Fruit fly (Drosophila melanogaster) whole organism, embryonic: Measurements from ENCODE around the gene heph.

Experiments
- ATbp ChIP-seq: fragments of 200-800 bp; sonication (Bioruptor generic); optimal IDR thresholded peaks from 2 replicates; lab custom pipeline; 2017; ENCODE audit warnings: missing biosample characterization, mild to moderate bottlenecking, missing genetic modification characterization, missing genetic modification reagents
- CG12659 ChIP-seq: fragments of 200-800 bp; sonication (Bioruptor generic); optimal IDR thresholded peaks from 3 replicates; lab custom pipeline; 2017; ENCODE audit warnings: mild to moderate bottlenecking, missing biosample characterization, missing genetic modification reagents, missing genetic modification characterization
- CG12942 ChIP-seq: fragments of 200-800 bp; sonication (Bioruptor generic); optimal IDR thresholded peaks from 3 replicates; lab custom pipeline; 2016; ENCODE audit warnings: missing biosample characterization, missing genetic modification characterization
- CG17568 ChIP-seq: fragments of 200-800 bp; sonication (Bioruptor generic); optimal IDR thresholded peaks from 2 replicates; lab custom pipeline; 2018; ENCODE audit warnings: missing biosample characterization, mild to moderate bottlenecking, missing genetic modification characterization, moderate library complexity
- CG2202 ChIP-seq: fragments of 200-800 bp; sonication (Bioruptor generic); optimal IDR thresholded peaks from 2 replicates; lab custom pipeline; 2018; ENCODE audit warnings: missing biosample characterization, mild to moderate bottlenecking, missing genetic modification characterization
- CG32532 ChIP-seq: fragments of 200-800 bp; sonication (Bioruptor generic); IDR thresholded peaks from 2 replicates; pipeline ENCODE4 v1.3.6; 2022; ENCODE audit warnings: missing biosample characterization, missing genetic modification characterization
- CG33213 ChIP-seq: fragments of 200-800 bp; sonication (Bioruptor generic); optimal IDR thresholded peaks from 3 replicates; lab custom pipeline; 2016; ENCODE audit warnings: missing biosample characterization, missing genetic modification characterization
- CG42726 ChIP-seq: fragments of 200-800 bp; sonication (Bioruptor generic); IDR thresholded peaks from 2 replicates; pipeline ENCODE4 v1.3.6; 2022; ENCODE audit warnings: missing biosample characterization, missing genetic modification characterization; ENCODE audit not compliant: partially characterized antibody
- CG6175 ChIP-seq: fragments of 200-800 bp; sonication (Bioruptor generic); IDR thresholded peaks from 3 replicates; pipeline ENCODE4 v1.3.6; 2022; ENCODE audit warnings: missing biosample characterization, missing genetic modification characterization
- CG6791 ChIP-seq: fragments of 200-800 bp; sonication (Bioruptor generic); IDR thresholded peaks from 3 replicates; pipeline ENCODE4 v1.3.6; 2022; ENCODE audit warnings: missing biosample characterization, missing genetic modification characterization; ENCODE audit not compliant: partially characterized antibody
- CG6813 ChIP-seq: fragments of 200-800 bp; sonication (Bioruptor generic); optimal IDR thresholded peaks from 2 replicates; lab custom pipeline; 2017; ENCODE audit warnings: missing biosample characterization, missing genetic modification characterization, mild to moderate bottlenecking, moderate library complexity, missing genetic modification reagents
- CG7556 ChIP-seq: fragments of 200-800 bp; sonication (Bioruptor generic); optimal IDR thresholded peaks from 2 replicates; lab custom pipeline; 2017; ENCODE audit warnings: missing biosample characterization, mild to moderate bottlenecking, missing genetic modification characterization
- CG7987 ChIP-seq: fragments of 200-800 bp; sonication (Bioruptor generic); optimal IDR thresholded peaks from 2 replicates; lab custom pipeline; 2018; ENCODE audit warnings: missing biosample characterization, mild to moderate bottlenecking, missing genetic modification characterization, moderate library complexity
- CG8290 ChIP-seq, 3 experiments: fragments of 200-800 bp; sonication (Bioruptor generic); optimal IDR thresholded peaks; 2 replicates each; lab custom pipeline; 2016 to 2019; ENCODE audit warnings: missing biosample characterization in 3 of 3, missing genetic modification characterization in 3 of 3, mild to moderate bottlenecking in 2 of 3, moderate library complexity in 1 of 3
- CoRest ChIP-seq: fragments of 200-800 bp; sonication (Bioruptor generic); optimal IDR thresholded peaks from 3 replicates; lab custom pipeline; 2018; ENCODE audit warnings: missing biosample characterization, mild to moderate bottlenecking, missing genetic modification characterization, moderate library complexity
- D ChIP-seq, 2 experiments: fragments of 200-800 bp in 1 of 2; fragments of >200 bp in 1 of 2; sonication (Bioruptor generic) in 1 of 2; optimal IDR thresholded peaks; 2 replicates in 1 of 2; 3 replicates in 1 of 2; lab custom pipeline; 2017; ENCODE audit warnings: mild to moderate bottlenecking in 1 of 2, missing biosample characterization in 1 of 2, missing genetic modification characterization in 1 of 2, missing genetic modification reagents in 1 of 2
- D19B ChIP-seq: fragments of 200-800 bp; sonication (Bioruptor generic); optimal IDR thresholded peaks from 2 replicates; lab custom pipeline; 2017; ENCODE audit warnings: missing biosample characterization, mild to moderate bottlenecking, missing genetic modification characterization
- E2f1 ChIP-seq: fragments of 200-800 bp; sonication (Bioruptor generic); IDR thresholded peaks from 2 replicates; pipeline ENCODE4 v1.3.6; 2022; ENCODE audit warnings: missing biosample characterization, missing genetic modification characterization
- Elba2 ChIP-seq: fragments of 200-800 bp; sonication (Bioruptor generic); optimal IDR thresholded peaks from 3 replicates; lab custom pipeline; 2016; ENCODE audit warnings: missing biosample characterization, missing genetic modification characterization
- Gsc ChIP-seq: fragments of 200-800 bp; sonication (Bioruptor generic); IDR thresholded peaks from 2 replicates; pipeline ENCODE4 v1.3.6; 2022; ENCODE audit warnings: missing biosample characterization, missing genetic modification characterization
- Hr3 ChIP-seq: fragments of 200-800 bp; sonication (Bioruptor generic); optimal IDR thresholded peaks from 3 replicates; lab custom pipeline; 2016; ENCODE audit warnings: missing biosample characterization, missing genetic modification characterization
- Hr51 ChIP-seq, 2 experiments: fragments of 200-800 bp; sonication (Bioruptor generic); optimal IDR thresholded peaks; 2 replicates in 1 of 2; 3 replicates in 1 of 2; lab custom pipeline; 2016 to 2018; ENCODE audit warnings: missing biosample characterization in 2 of 2, missing genetic modification characterization in 2 of 2, mild to moderate bottlenecking in 1 of 2, moderate library complexity in 1 of 2
- Kr ChIP-seq: fragments of 200-800 bp; sonication (Bioruptor generic); optimal IDR thresholded peaks from 2 replicates; lab custom pipeline; 2017; ENCODE audit warnings: missing biosample characterization, mild to moderate bottlenecking, missing genetic modification characterization
- Max ChIP-seq: fragments of 200-800 bp; sonication (Bioruptor generic); optimal IDR thresholded peaks from 2 replicates; lab custom pipeline; 2016; ENCODE audit warnings: missing biosample characterization, mild to moderate bottlenecking, missing genetic modification characterization
- Med ChIP-seq: fragments of 200-800 bp; sonication (Bioruptor generic); peaks from one replicate; lab custom pipeline; 2016; ENCODE audit warnings: missing biosample characterization, missing genetic modification characterization, mild to moderate bottlenecking, inconsistent platforms, moderate library complexity
- Mes4 ChIP-seq: fragments of 200-800 bp; sonication (Bioruptor generic); optimal IDR thresholded peaks from 2 replicates; lab custom pipeline; 2016; ENCODE audit warnings: missing biosample characterization, missing genetic modification characterization
- Neu2 ChIP-seq: fragments of 200-800 bp; sonication (Bioruptor generic); optimal IDR thresholded peaks from 3 replicates; lab custom pipeline; 2016; ENCODE audit warnings: missing biosample characterization, missing genetic modification characterization, borderline replicate concordance
- Pdp1 ChIP-seq, 2 experiments: fragments of 200-800 bp; sonication (Bioruptor generic); optimal IDR thresholded peaks; 3 replicates each; lab custom pipeline; 2016; ENCODE audit warnings: missing biosample characterization in 2 of 2, missing genetic modification characterization in 2 of 2, mild to moderate bottlenecking in 1 of 2, moderate library complexity in 1 of 2
- Ptx1 ChIP-seq: fragments of 200-800 bp; sonication (Bioruptor generic); IDR thresholded peaks from 2 replicates; pipeline ENCODE4 v1.3.6; 2022; ENCODE audit warnings: missing biosample characterization, missing genetic modification characterization
- Rfx ChIP-seq: fragments of 200-800 bp; sonication (Bioruptor generic); IDR thresholded peaks from 2 replicates; pipeline ENCODE4 v1.3.6; 2022; ENCODE audit warnings: missing biosample characterization, missing genetic modification characterization
- Stat92E ChIP-seq, 3 experiments: fragments of >200 bp in 2 of 3; fragments of 200-800 bp in 1 of 3; sonication (Bioruptor generic) in 1 of 3; optimal IDR thresholded peaks; 2 replicates each; lab custom pipeline; 2017 to 2019; ENCODE audit warnings: missing biosample characterization in 3 of 3, missing genetic modification characterization in 3 of 3, mild to moderate bottlenecking in 1 of 3, moderate library complexity in 1 of 3
- Taf1 ChIP-seq: fragments of 200-800 bp; sonication (Bioruptor generic); IDR thresholded peaks from 2 replicates; pipeline ENCODE4 v1.3.6; 2022; ENCODE audit warnings: missing biosample characterization, missing genetic modification characterization
- chif ChIP-seq, 2 experiments: fragments of 200-800 bp; sonication (Bioruptor generic); optimal IDR thresholded peaks; 3 replicates each; lab custom pipeline; 2016; ENCODE audit warnings: missing biosample characterization in 2 of 2, missing genetic modification characterization in 2 of 2
- crc ChIP-seq: fragments of 200-800 bp; sonication (Bioruptor generic); optimal IDR thresholded peaks from 2 replicates; lab custom pipeline; 2016; ENCODE audit warnings: missing biosample characterization, missing genetic modification characterization
- danr ChIP-seq: fragments of 200-800 bp; sonication (Bioruptor generic); IDR thresholded peaks from 2 replicates; pipeline ENCODE4 v1.3.6; 2022; ENCODE audit warnings: missing biosample characterization, missing genetic modification characterization
- fd3F ChIP-seq: fragments of 200-800 bp; sonication (Bioruptor generic); optimal IDR thresholded peaks from 2 replicates; lab custom pipeline; 2018; ENCODE audit warnings: missing biosample characterization, mild to moderate bottlenecking, missing genetic modification characterization, moderate library complexity
- her ChIP-seq: fragments of 200-800 bp; sonication (Bioruptor generic); optimal IDR thresholded peaks from 2 replicates; lab custom pipeline; 2016; ENCODE audit warnings: missing biosample characterization, missing genetic modification characterization
- kay ChIP-seq: fragments of 200-800 bp; sonication (Bioruptor generic); optimal IDR thresholded peaks from 2 replicates; lab custom pipeline; 2016; ENCODE audit warnings: missing biosample characterization, missing genetic modification characterization
- lmd ChIP-seq: fragments of 200-800 bp; sonication (Bioruptor generic); IDR thresholded peaks from 2 replicates; pipeline ENCODE4 v1.3.6; 2022; ENCODE audit warnings: missing biosample characterization, missing genetic modification characterization
- odd ChIP-seq: fragments of 200-800 bp; sonication (Bioruptor generic); optimal IDR thresholded peaks from 2 replicates; lab custom pipeline; 2017; ENCODE audit warnings: missing biosample characterization, mild to moderate bottlenecking, missing genetic modification characterization
- onecut ChIP-seq: fragments of 200-800 bp; sonication (Bioruptor generic); IDR thresholded peaks from 2 replicates; pipeline ENCODE4 v1.3.6; 2022; ENCODE audit warnings: missing biosample characterization, missing genetic modification characterization
- otp ChIP-seq: fragments of 200-800 bp; sonication (Bioruptor generic); IDR thresholded peaks from 3 replicates; pipeline ENCODE4, ENCODE4 v1.3.6; 2022; ENCODE audit warnings: missing biosample characterization, missing genetic modification characterization
- pan ChIP-seq, 4 experiments: fragments of >200 bp in 3 of 4; fragments of 200-800 bp in 1 of 4; sonication (Bioruptor generic) in 1 of 4; optimal IDR thresholded peaks in 3 of 4; IDR thresholded peaks in 1 of 4; 2 replicates each; pipeline versions ENCODE4 v1.3.6 to Lab custom; 2017 to 2022; ENCODE audit warnings: missing biosample characterization in 2 of 4, missing genetic modification characterization in 2 of 4, mixed read lengths in 1 of 4
- sqz ChIP-seq: fragments of 200-800 bp; sonication (Bioruptor generic); optimal IDR thresholded peaks from 3 replicates; lab custom pipeline; 2018; ENCODE audit warnings: missing biosample characterization, mild to moderate bottlenecking, missing genetic modification characterization
- ssp ChIP-seq: fragments of 200-800 bp; sonication (Bioruptor generic); IDR thresholded peaks from 2 replicates; pipeline ENCODE4 v1.3.6; 2022; ENCODE audit warnings: missing biosample characterization, missing genetic modification characterization
- trh ChIP-seq: fragments of 200-800 bp; sonication (Bioruptor generic); optimal IDR thresholded peaks from 2 replicates; lab custom pipeline; 2016; ENCODE audit warnings: missing biosample characterization, missing genetic modification characterization
- twi ChIP-seq: fragments of 200-800 bp; optimal IDR thresholded peaks from 2 replicates; lab custom pipeline; 2019; ENCODE audit warnings: missing biosample characterization, mild to moderate bottlenecking, missing genetic modification characterization, moderate library complexity
- usp ChIP-seq: fragments of >200 bp; optimal IDR thresholded peaks from 2 replicates; lab custom pipeline; 2017; ENCODE audit warnings: missing biosample characterization, missing genetic modification characterization

The heph gene

dm6 chr3R:31977548-31978133, 37.7 kb downstream of the heph start, which contains the start of gene CG2003 (continued):
- TF ChIP-seq CG33213 (GFP tag; lab: Kevin White, UChicago) (peak; percentile 33), usp (GFP tag; lab: Kevin White, UChicago) (no peak), Rfx (GFP tag; lab: Robert Waterston, UW) (peak; percentile 90), sqz (GFP tag; lab: Kevin White, UChicago) (no peak), odd (GFP tag; lab: Kevin White, UChicago) (peak; percentile 2), Elba2 (GFP tag; lab: Kevin White, UChicago) (no peak), her (peak; percentile 73), CG12942 (peak; percentile 16), ssp (no peak), Stat92E (GFP tag; optimal IDR thresholded peaks at IDR 0.05; lab: Kevin White, UChicago) (no peak), kay (GFP tag; lab: Kevin White, UChicago) (peak; percentile 18), CG7556 (peak; percentile 42), CoRest (peak; percentile 73), Hr3 (peak; percentile 75), ATbp (GFP tag; lab: Kevin White, UChicago) (no peak), Max (GFP tag; lab: Kevin White, UChicago) (no peak), trh (GFP tag; lab: Kevin White, UChicago) (peak; percentile 35), D (optimal IDR thresholded peaks at IDR 0.05; lab: Kevin White, UChicago) (no peak), D (GFP tag; optimal IDR thresholded peaks at IDR 0.05; lab: Kevin White, UChicago) (no peak), CG2202 (tag; lab: Kevin White, UChicago) (no peak), CG6791 (GFP tag; lab: Robert Waterston, UW) (no peak), chif (GFP tag; optimal IDR thresholded peaks at IDR 0.05; lab: Kevin White, UChicago) (peak; percentile 37 to 67), danr (0 out of 2 replicates have a peak, but pooled peaks have one; percentile 6), Neu2 (no peak), onecut (GFP tag; lab: Robert Waterston, UW) (no peak), CG12659 (GFP tag; lab: Kevin White, UChicago) (peak; percentile 58)

- TF ChIP-seq crc (GFP tag; lab: Kevin White, UChicago) (no peak), CG6175 (GFP tag; lab: Robert Waterston, UW) (peak; percentile 65; the same call in 2 of the 3 replicates), otp (GFP tag; lab: Robert Waterston, UW) (peak; percentile 38; the same call in 1 of the 3 replicates), Hr51 (GFP tag; optimal IDR thresholded peaks at IDR 0.05; lab: Kevin White, UChicago) (no peak), Pdp1 (GFP tag; optimal IDR thresholded peaks at IDR 0.05; lab: Kevin White, UChicago) (peak in 1 of 2 experiments; percentile 24), Ptx1 (GFP tag; lab: Robert Waterston, UW) (peak; percentile 36; the same call in 1 of the 2 replicates), twi (tag; lab: Kevin White, UChicago) (peak; percentile 82), lmd (GFP tag; lab: Robert Waterston, UW) (no peak), CG17568 (GFP tag; lab: Kevin White, UChicago) (no peak), E2f1 (GFP tag; lab: Robert Waterston, UW) (no peak), CG6813 (GFP tag; lab: Kevin White, UChicago) (no peak), Mes4 (GFP tag; lab: Kevin White, UChicago) (no peak), pan (optimal IDR thresholded peaks at IDR 0.05; lab: Kevin White, UChicago) (no peak), pan (GFP tag; optimal IDR thresholded peaks at IDR 0.05 in 1 of 2, IDR thresholded peaks at IDR 0.05 in 1 of 2) (peak in 1 of 2 experiments; percentile 40), CG32532 (GFP tag; lab: Robert Waterston, UW) (peak; percentile 31; the same call in 1 of the 2 replicates), Taf1 (no peak), Rfx (GFP tag; lab: Robert Waterston, UW) (peak; percentile 43; the same call in 1 of the 2 replicates), CG42726 (GFP tag; lab: Robert Waterston, UW) (no peak), CG7987 (no peak), Gsc (GFP tag; lab: Robert Waterston, UW) (no peak), Med (peak; percentile 80), D19B (GFP tag; lab: Kevin White, UChicago) (no peak), CoRest (no peak), CG8290 (GFP tag; optimal IDR thresholded peaks at IDR 0.05; lab: Kevin White, UChicago) (no peak), CG8290 (tag; optimal IDR thresholded peaks at IDR 0.05; lab: Kevin White, UChicago) (peak in 1 of 2 experiments; percentile 39), fd3F (peak; percentile 11), Kr (GFP tag; lab: Kevin White, UChicago) (no peak)
Measured at dm6 chr3R:31976784-31977183, 38.5 kb downstream of the heph start.
